Worm (Caenorhabditis elegans): Measurements from ENCODE around the gene K12G11.6.

The K12G11.6 gene

DNA sequence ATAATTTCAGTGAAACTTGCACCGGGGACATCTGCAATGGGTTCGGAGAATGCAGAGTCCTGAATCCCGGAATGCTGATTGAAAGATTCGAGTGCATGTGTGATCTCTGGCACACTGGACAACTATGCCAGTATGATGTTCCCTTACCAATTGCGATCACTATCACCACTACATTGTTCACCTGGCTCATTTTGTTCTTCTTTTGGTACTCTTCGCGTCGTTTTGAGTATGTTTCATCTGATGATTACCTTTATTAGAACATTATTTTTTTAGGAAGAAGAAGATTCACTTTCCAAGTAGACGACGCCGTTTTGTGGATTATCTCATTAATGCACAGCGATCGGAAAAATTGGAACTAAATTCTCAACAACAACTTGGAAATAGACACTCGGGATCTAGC is 49.6 kb downstream of the K12G11.6 start:
- no peak for TF ChIP-seq lsy-2 (tag; optimal IDR thresholded peaks at IDR 0.05)
- TF ChIP-seq zip-4 (GFP tag; optimal IDR thresholded peaks at IDR 0.05) = no peak
- no peak for TF ChIP-seq nhr-237 (tag; optimal IDR thresholded peaks at IDR 0.05)
- no peak for TF ChIP-seq tlp-1 (tag; optimal IDR thresholded peaks at IDR 0.05)
- TF ChIP-seq aly-2 (tag; optimal IDR thresholded peaks at IDR 0.05) = no peak
- TF ChIP-seq jun-1 (tag; optimal IDR thresholded peaks at IDR 0.05) = no peak
- no peak for TF ChIP-seq grh-1 (GFP tag; IDR thresholded peaks at IDR 0.05)
- no peak for TF ChIP-seq ets-5 (GFP tag; IDR thresholded peaks at IDR 0.05)
- no peak for TF ChIP-seq nhr-71 (tag; optimal IDR thresholded peaks at IDR 0.05)
- TF ChIP-seq lir-3 (tag; optimal IDR thresholded peaks at IDR 0.05; ENCODE audit: poor library complexity) = no peak
- TF ChIP-seq pag-3 (tag; optimal IDR thresholded peaks at IDR 0.05; ENCODE audit: borderline replicate concordance, insufficient read depth) = no peak
- no peak for TF ChIP-seq nhr-28 (tag; optimal IDR thresholded peaks at IDR 0.05)
- TF ChIP-seq fos-1 (tag; optimal IDR thresholded peaks at IDR 0.05) = no peak
- TF ChIP-seq lin-39 (tag; optimal IDR thresholded peaks at IDR 0.05) = no peak
- no peak for TF ChIP-seq elt-3 (tag; optimal IDR thresholded peaks at IDR 0.05)
- no peak for TF ChIP-seq tbx-2 (tag; optimal IDR thresholded peaks at IDR 0.05)
- TF ChIP-seq nhr-77 (tag; optimal IDR thresholded peaks at IDR 0.05) = no peak
- no peak for TF ChIP-seq ztf-11 (tag; optimal IDR thresholded peaks at IDR 0.05)
- TF ChIP-seq C34B4.2 (tag; optimal IDR thresholded peaks at IDR 0.05) = no peak
- no peak for TF ChIP-seq hlh-4 (tag; optimal IDR thresholded peaks at IDR 0.05)

DNA sequence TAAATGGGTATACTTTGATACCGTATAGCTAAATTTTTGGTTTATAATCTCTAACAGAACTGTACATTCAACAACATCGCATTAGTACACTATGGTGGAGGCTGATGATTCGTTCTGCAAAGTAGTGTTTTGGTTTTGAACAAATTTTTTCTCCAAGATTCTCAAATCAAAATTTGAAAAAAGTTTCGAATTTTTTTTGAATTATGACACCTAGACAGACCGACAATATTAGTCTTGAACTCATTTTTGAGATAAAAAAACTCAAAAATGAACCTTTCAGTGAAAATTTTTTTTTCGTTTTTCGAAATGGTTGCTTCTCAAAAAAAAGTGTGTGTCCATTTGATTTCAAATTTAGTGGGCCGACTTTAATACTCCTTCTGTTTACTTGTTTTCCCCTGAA is 51.3 kb downstream of the K12G11.6 start:
- no peak for TF ChIP-seq sptf-1 (tag; optimal IDR thresholded peaks at IDR 0.05)
- no peak for TF ChIP-seq ces-1 (GFP tag; optimal IDR thresholded peaks at IDR 0.05)
- TF ChIP-seq zip-4 (GFP tag; optimal IDR thresholded peaks at IDR 0.05) = no peak
- TF ChIP-seq rnt-1 (tag; optimal IDR thresholded peaks at IDR 0.05) = no peak
- no peak for TF ChIP-seq hlh-17 (GFP tag; optimal IDR thresholded peaks at IDR 0.05; ENCODE audit: borderline replicate concordance)
- no peak for TF ChIP-seq nhr-47 (tag; optimal IDR thresholded peaks at IDR 0.05)
- TF ChIP-seq unc-62 (GFP tag; optimal IDR thresholded peaks at IDR 0.05) = no peak
